Worm (Caenorhabditis elegans) whole organism, young adult: ENCODE data around the gene C01G5.3.

Experiments used
- atf-7 ChIP-seq: sonication (generic microtip); optimal IDR thresholded peaks from 2 replicates; lab custom pipeline; 2017; ENCODE audit warnings: mild to moderate bottlenecking, missing genetic modification characterization, missing compliant biosample characterization
- athp-1 ChIP-seq: sonication (generic microtip); optimal IDR thresholded peaks from 2 replicates; lab custom pipeline; 2017; ENCODE audit warnings: mild to moderate bottlenecking, missing genetic modification characterization, missing compliant biosample characterization
- cebp-1 ChIP-seq, 2 experiments: fragments of 200-800 bp in 1 of 2; sonication (Bioruptor generic) in 1 of 2; sonication (generic microtip) in 1 of 2; IDR thresholded peaks in 1 of 2; optimal IDR thresholded peaks in 1 of 2; 2 replicates each; pipeline versions ENCODE4 v1.3.6 to Lab custom; 2017 to 2022; ENCODE audit warnings: missing compliant biosample characterization in 2 of 2, missing genetic modification characterization in 2 of 2, mild to moderate bottlenecking in 1 of 2, missing genetic modification reagents in 1 of 2, moderate library complexity in 1 of 2
- dpff-1 ChIP-seq: sonication (generic microtip); optimal IDR thresholded peaks from 2 replicates; lab custom pipeline; 2017; ENCODE audit warnings: mild to moderate bottlenecking, missing genetic modification characterization, missing compliant biosample characterization

DNA sequence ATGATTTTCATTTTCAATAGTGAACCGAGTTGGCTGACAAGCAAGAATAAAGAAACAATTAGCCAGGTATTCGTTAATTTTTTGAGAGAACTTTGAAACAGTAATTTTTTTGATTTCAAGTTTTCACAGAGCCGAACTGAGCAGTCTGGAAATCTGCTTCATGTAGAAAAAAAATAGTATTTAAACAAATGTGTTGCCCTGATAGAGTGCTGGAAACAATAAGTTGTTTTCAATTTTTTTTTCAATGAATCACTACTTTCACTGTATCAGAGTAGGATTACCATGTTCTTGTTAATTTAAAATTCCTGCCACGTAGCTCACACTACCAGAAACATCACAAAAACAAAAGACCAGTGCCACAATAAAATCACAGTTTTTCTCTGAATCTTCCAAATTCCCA, 35.6 kb upstream of the C01G5.3 start:
- TF ChIP-seq dpff-1 (tag; lab: Kevin White, UChicago) (no peak), atf-7 (tag; lab: Kevin White, UChicago) (no peak), cebp-1 (GFP tag; IDR thresholded peaks at IDR 0.05; lab: Robert Waterston, UW) (no peak), cebp-1 (tag; optimal IDR thresholded peaks at IDR 0.05; lab: Kevin White, UChicago) (no peak), athp-1 (no peak)
